Fruit fly (Drosophila melanogaster): ENCODE measurements around the gene Idgf2.

dm6 chr2L:16492617-16493203 is 45.6 kb downstream of the Idgf2 start:
- TF ChIP-seq usp (GFP tag; optimal IDR thresholded peaks at IDR 0.05) (no peak), pan (optimal IDR thresholded peaks at IDR 0.05) (no peak), CG8478 (optimal IDR thresholded peaks at IDR 0.05) (no peak)
